Worm (Caenorhabditis elegans) whole organism, L4 larva: ENCODE measurements around the gene Y17D7C.2.

Source experiments
- D1046.2 ChIP-seq: fragments of 200-800 bp; sonication (Bioruptor generic); IDR thresholded peaks from 2 replicates; pipeline ENCODE4 v1.3.6; 2022; ENCODE audit warnings: missing genetic modification characterization, missing compliant biosample characterization
- F26F4.8 ChIP-seq: fragments of 200-800 bp; sonication (Bioruptor generic); conservative IDR thresholded peaks from 2 replicates; pipeline ENCODE4 v1.3.6; 2022; ENCODE audit warnings: missing genetic modification characterization, missing compliant biosample characterization
- F44E2.7 ChIP-seq: fragments of 200-800 bp; sonication (Bioruptor generic); IDR thresholded peaks from 2 replicates; pipeline ENCODE4 v2.1.2; 2022; ENCODE audit warnings: missing genetic modification characterization, missing compliant biosample characterization
- F49E8.2 ChIP-seq: sonication (generic microtip); optimal IDR thresholded peaks from 2 replicates; lab custom pipeline; 2016; ENCODE audit warnings: missing compliant biosample characterization, mild to moderate bottlenecking, missing genetic modification characterization, borderline replicate concordance
- R02D3.7 ChIP-seq: fragments of 150-350 bp; sonication (generic microtip); optimal IDR thresholded peaks from 3 replicates; lab custom pipeline; 2014; ENCODE audit warnings: missing biosample characterization, missing genetic modification characterization
- Y105C5A.15 ChIP-seq: fragments of 200-800 bp; sonication (Bioruptor generic); IDR thresholded peaks from 2 replicates; pipeline ENCODE4 v1.3.6; 2022; ENCODE audit warnings: missing genetic modification characterization, missing compliant biosample characterization
- Y48G9A.11 ChIP-seq: fragments of 200-800 bp; sonication (Bioruptor generic); IDR thresholded peaks from 2 replicates; pipeline ENCODE4 v1.3.6; 2022; ENCODE audit warnings: missing genetic modification reagents, missing genetic modification characterization, missing compliant biosample characterization
- ZK337.2 ChIP-seq: fragments of 200-800 bp; sonication (Bioruptor generic); IDR thresholded peaks from 2 replicates; pipeline ENCODE4 v1.3.6; 2022; ENCODE audit warnings: missing genetic modification reagents, missing genetic modification characterization, missing compliant biosample characterization
- aha-1 ChIP-seq: fragments of 150-350 bp; peaks from one replicate; lab custom pipeline; 2014; ENCODE audit warnings: missing biosample characterization, missing genetic modification characterization
- aly-2 ChIP-seq: sonication (generic microtip); optimal IDR thresholded peaks from 2 replicates; lab custom pipeline; 2018; ENCODE audit warnings: missing biosample characterization, missing genetic modification characterization
- attf-4 ChIP-seq: sonication (generic microtip); optimal IDR thresholded peaks from 3 replicates; lab custom pipeline; 2017; ENCODE audit warnings: missing biosample characterization, missing genetic modification characterization
- ceh-44 ChIP-seq: fragments of 200-800 bp; sonication (Bioruptor generic); IDR thresholded peaks from 2 replicates; pipeline ENCODE4 v1.3.6; 2022; ENCODE audit warnings: missing genetic modification reagents, missing genetic modification characterization, missing compliant biosample characterization
- ceh-82 ChIP-seq: sonication (generic microtip); optimal IDR thresholded peaks from 2 replicates; lab custom pipeline; 2017; ENCODE audit warnings: missing biosample characterization, missing genetic modification characterization
- ctbp-1 ChIP-seq: fragments of 200-800 bp; sonication (Bioruptor generic); IDR thresholded peaks from 2 replicates; pipeline ENCODE4 v1.3.6; 2022; ENCODE audit warnings: missing genetic modification reagents, missing genetic modification characterization, missing compliant biosample characterization
- daf-12 ChIP-seq: fragments of 150-350 bp; optimal IDR thresholded peaks from 2 replicates; lab custom pipeline; 2014; ENCODE audit warnings: missing biosample characterization, missing genetic modification reagents, missing genetic modification characterization
- daf-16 ChIP-seq, 3 experiments: sonication (generic microtip); optimal IDR thresholded peaks; 2 replicates each; lab custom pipeline; 2016 to 2017; ENCODE audit warnings: missing genetic modification characterization in 3 of 3, missing genetic modification reagents in 3 of 3, mild to moderate bottlenecking in 2 of 3, missing compliant biosample characterization in 2 of 3, missing biosample characterization in 1 of 3, moderate library complexity in 1 of 3
- daf-19 ChIP-seq: fragments of 200-800 bp; sonication (Bioruptor generic); conservative IDR thresholded peaks from 2 replicates; pipeline ENCODE4 v1.3.6; 2022; ENCODE audit warnings: missing genetic modification characterization, missing compliant biosample characterization
- dmd-6 ChIP-seq: fragments of 200-800 bp; sonication (Bioruptor generic); IDR thresholded peaks from 2 replicates; pipeline ENCODE4 v1.3.6; 2022; ENCODE audit warnings: missing genetic modification reagents, missing genetic modification characterization, missing compliant biosample characterization
- dmd-8 ChIP-seq: fragments of 200-800 bp; sonication (Bioruptor generic); IDR thresholded peaks from 2 replicates; pipeline ENCODE4 v1.3.6; 2022; ENCODE audit warnings: missing genetic modification characterization, missing compliant biosample characterization
- dmd-9 ChIP-seq: fragments of 200-800 bp; sonication (Bioruptor generic); IDR thresholded peaks from 2 replicates; pipeline ENCODE4 v1.3.6; 2022; ENCODE audit warnings: missing genetic modification reagents, missing genetic modification characterization, missing compliant biosample characterization
- duxl-1 ChIP-seq: sonication (generic microtip); optimal IDR thresholded peaks from 2 replicates; lab custom pipeline; 2016; ENCODE audit warnings: mild to moderate bottlenecking, missing genetic modification characterization, moderate library complexity, missing compliant biosample characterization; ENCODE audit not compliant: poor library complexity
- dve-1 ChIP-seq: sonication (generic microtip); optimal IDR thresholded peaks from 2 replicates; lab custom pipeline; 2017; ENCODE audit warnings: antibody characterized with exemption, mild to moderate bottlenecking, missing genetic modification characterization, missing compliant biosample characterization; ENCODE audit not compliant: insufficient read depth
- fkh-10 ChIP-seq: fragments of 150-350 bp; optimal IDR thresholded peaks from 2 replicates; lab custom pipeline; 2014; ENCODE audit warnings: missing biosample characterization, missing genetic modification reagents, missing genetic modification characterization
- fos-1 ChIP-seq: fragments of 150-350 bp; optimal IDR thresholded peaks from 2 replicates; lab custom pipeline; 2014; ENCODE audit warnings: missing biosample characterization, missing genetic modification characterization
- hlh-11 ChIP-seq: fragments of 200-800 bp; sonication (Bioruptor generic); optimal IDR thresholded peaks from 2 replicates; lab custom pipeline; 2018; ENCODE audit warnings: mild to moderate bottlenecking, missing genetic modification characterization, missing compliant biosample characterization
- jun-1 ChIP-seq: fragments of 150-350 bp; optimal IDR thresholded peaks from 2 replicates; lab custom pipeline; 2014; ENCODE audit warnings: missing biosample characterization, missing genetic modification reagents, missing genetic modification characterization
- lim-7 ChIP-seq: fragments of 200-800 bp; sonication (Bioruptor generic); IDR thresholded peaks from 2 replicates; pipeline ENCODE4 v1.3.6; 2022; ENCODE audit warnings: missing genetic modification characterization, missing compliant biosample characterization
- lin-1 ChIP-seq: fragments of 200-800 bp; sonication (Bioruptor generic); IDR thresholded peaks from 2 replicates; pipeline ENCODE4 v1.3.6; 2022; ENCODE audit warnings: missing genetic modification reagents, missing genetic modification characterization, missing compliant biosample characterization
- lin-39 ChIP-seq: fragments of 150-350 bp; optimal IDR thresholded peaks from 2 replicates; lab custom pipeline; 2014; ENCODE audit warnings: missing biosample characterization, missing genetic modification reagents, missing genetic modification characterization
- madf-9 ChIP-seq: fragments of 200-800 bp; sonication (Bioruptor generic); conservative IDR thresholded peaks from 2 replicates; pipeline ENCODE4 v1.3.6; 2022; ENCODE audit warnings: missing genetic modification reagents, missing genetic modification characterization, missing compliant biosample characterization
- mdt-29 ChIP-seq: fragments of 200-800 bp; sonication (Bioruptor generic); IDR thresholded peaks from 2 replicates; pipeline ENCODE4 v1.3.6; 2022; ENCODE audit warnings: missing genetic modification reagents, missing genetic modification characterization, missing compliant biosample characterization
- nhr-11 ChIP-seq: fragments of 150-350 bp; optimal IDR thresholded peaks from 2 replicates; lab custom pipeline; 2014; ENCODE audit warnings: missing biosample characterization, missing genetic modification characterization
- nhr-237 ChIP-seq: sonication (generic microtip); optimal IDR thresholded peaks from 2 replicates; lab custom pipeline; 2017; ENCODE audit warnings: missing biosample characterization, missing genetic modification characterization
- nhr-28 ChIP-seq: fragments of 150-350 bp; optimal IDR thresholded peaks from 2 replicates; lab custom pipeline; 2014; ENCODE audit warnings: missing biosample characterization, missing genetic modification characterization
- nhr-48 ChIP-seq: sonication (generic microtip); optimal IDR thresholded peaks from 2 replicates; lab custom pipeline; 2016; ENCODE audit warnings: mild to moderate bottlenecking, missing genetic modification characterization, missing compliant biosample characterization
- nhr-6 ChIP-seq: fragments of 150-350 bp; optimal IDR thresholded peaks from 2 replicates; lab custom pipeline; 2014; ENCODE audit warnings: missing biosample characterization, missing genetic modification characterization
- nhr-77 ChIP-seq: fragments of 150-350 bp; optimal IDR thresholded peaks from 2 replicates; lab custom pipeline; 2014; ENCODE audit warnings: missing biosample characterization, missing genetic modification characterization
- php-3 ChIP-seq: fragments of 200-800 bp; sonication (Bioruptor generic); IDR thresholded peaks from 2 replicates; pipeline ENCODE4 v1.3.6; 2022; ENCODE audit warnings: missing genetic modification reagents, missing genetic modification characterization, missing compliant biosample characterization
- pqm-1 ChIP-seq: sonication (generic microtip); optimal IDR thresholded peaks from 2 replicates; lab custom pipeline; 2017; ENCODE audit warnings: missing biosample characterization, missing genetic modification characterization
- snpc-4 ChIP-seq: fragments of 150-350 bp; optimal IDR thresholded peaks from 2 replicates; lab custom pipeline; 2014; ENCODE audit warnings: missing biosample characterization, missing genetic modification characterization
- spr-1 ChIP-seq: sonication (generic microtip); optimal IDR thresholded peaks from 2 replicates; lab custom pipeline; 2016; ENCODE audit warnings: mild to moderate bottlenecking, missing genetic modification characterization, missing compliant biosample characterization
- tra-1 ChIP-seq: fragments of 200-800 bp; sonication (Bioruptor generic); IDR thresholded peaks from 2 replicates; pipeline ENCODE4 v1.3.6; 2022; ENCODE audit warnings: missing genetic modification reagents, missing genetic modification characterization, missing compliant biosample characterization
- unc-130 ChIP-seq: sonication (generic microtip); optimal IDR thresholded peaks from 2 replicates; lab custom pipeline; 2016; ENCODE audit warnings: missing genetic modification reagents, missing genetic modification characterization, missing compliant biosample characterization
- unc-39 ChIP-seq: sonication (generic microtip); optimal IDR thresholded peaks from 2 replicates; lab custom pipeline; 2017; ENCODE audit warnings: missing biosample characterization, missing genetic modification characterization
- unc-62 ChIP-seq, 3 experiments: fragments of 150-350 bp in 1 of 3; sonication (generic microtip); optimal IDR thresholded peaks in 2 of 3; peaks in 1 of 3; 1 replicate in 1 of 3; 2 replicates in 2 of 3; lab custom pipeline; 2014 to 2017; ENCODE audit warnings: missing biosample characterization in 3 of 3, missing genetic modification characterization in 3 of 3, missing genetic modification reagents in 3 of 3, missing genotype in 1 of 3
- vab-7 ChIP-seq: fragments of 200-800 bp; sonication (Bioruptor generic); IDR thresholded peaks from 2 replicates; pipeline ENCODE4 v1.3.6; 2022; ENCODE audit warnings: missing genetic modification reagents, missing genetic modification characterization, missing compliant biosample characterization
- zfp-3 ChIP-seq: fragments of 200-800 bp; sonication (Bioruptor generic); conservative IDR thresholded peaks from 2 replicates; pipeline ENCODE4 v1.3.6; 2022; ENCODE audit warnings: missing genetic modification reagents, missing genetic modification characterization, missing compliant biosample characterization
- zip-11 ChIP-seq: fragments of 200-800 bp; sonication (Bioruptor generic); IDR thresholded peaks from 2 replicates; pipeline ENCODE4 v1.3.6; 2022; ENCODE audit warnings: missing genetic modification characterization, missing compliant biosample characterization
- zip-2 ChIP-seq: fragments of 150-350 bp; optimal IDR thresholded peaks from 2 replicates; lab custom pipeline; 2014; ENCODE audit warnings: missing biosample characterization, missing genetic modification characterization
- ztf-7 ChIP-seq: fragments of 150-350 bp; optimal IDR thresholded peaks from 2 replicates; lab custom pipeline; 2014; ENCODE audit warnings: missing biosample characterization, missing genetic modification characterization

Gene Y17D7C.2

ce11 chrV:18705319-18706062 is 14.3 kb downstream of the Y17D7C.2 start:
- TF ChIP-seq aha-1 (tag; lab: Kevin White, UChicago): no peak
- no peak for TF ChIP-seq dve-1
- 0 out of 2 replicates have a peak, but pooled peaks have one; percentile 46 for TF ChIP-seq F26F4.8 (GFP tag; lab: Robert Waterston, UW)
- no peak for TF ChIP-seq Y48G9A.11
- no peak for TF ChIP-seq attf-4 (tag; lab: Kevin White, UChicago)
- TF ChIP-seq nhr-28 (tag; lab: Kevin White, UChicago): no peak
- TF ChIP-seq daf-12 (tag; lab: Kevin White, UChicago): no peak
- TF ChIP-seq ztf-7 (tag; lab: Kevin White, UChicago): no peak
- TF ChIP-seq spr-1: no peak
- TF ChIP-seq unc-130 (GFP tag; lab: Kevin White, UChicago): no peak
- 0 out of 2 replicates have a peak, but pooled peaks have one; percentile 24 for TF ChIP-seq D1046.2 (GFP tag; lab: Robert Waterston, UW)
- peak; percentile 63; the same call in 1 of the 2 replicates for TF ChIP-seq dmd-9
- 0 out of 2 replicates have a peak, but pooled peaks have one; percentile 2 for TF ChIP-seq F44E2.7
- TF ChIP-seq dmd-8 (GFP tag; lab: Robert Waterston, UW): peak; percentile 69
- no peak for TF ChIP-seq ZK337.2 (GFP tag; lab: Robert Waterston, UW)
- TF ChIP-seq nhr-6 (tag; lab: Kevin White, UChicago): no peak
- no peak for TF ChIP-seq nhr-11 (tag; lab: Kevin White, UChicago)
- no peak for TF ChIP-seq php-3 (GFP tag; lab: Robert Waterston, UW)
- no peak for TF ChIP-seq snpc-4 (tag; lab: Kevin White, UChicago)
- no peak for TF ChIP-seq daf-16 (GFP tag; optimal IDR thresholded peaks at IDR 0.05; lab: Kevin White, UChicago)
- TF ChIP-seq daf-16 (tag; optimal IDR thresholded peaks at IDR 0.05; lab: Kevin White, UChicago): no peak
- no peak; the same call in 1 of the 2 replicates for TF ChIP-seq lim-7 (GFP tag; lab: Robert Waterston, UW)
- no peak for TF ChIP-seq ceh-82 (tag; lab: Kevin White, UChicago)
- TF ChIP-seq madf-9: no peak
- no peak for TF ChIP-seq lin-39
- TF ChIP-seq aly-2 (tag; lab: Kevin White, UChicago): no peak
- no peak; the same call in 1 of the 2 replicates for TF ChIP-seq mdt-29 (GFP tag; lab: Robert Waterston, UW)
- TF ChIP-seq unc-62 (GFP tag; optimal IDR thresholded peaks at IDR 0.05 in 1 of 2; lab: Kevin White, UChicago): peak in 1 of 2 experiments; percentile 83
- no peak for TF ChIP-seq unc-62 (tag; optimal IDR thresholded peaks at IDR 0.05; lab: Kevin White, UChicago)
- no peak for TF ChIP-seq fos-1
- TF ChIP-seq Y105C5A.15: 0 out of 2 replicates have a peak, but pooled peaks have one; percentile 38
- TF ChIP-seq nhr-48 (tag; lab: Kevin White, UChicago): no peak
- no peak for TF ChIP-seq nhr-77 (tag; lab: Kevin White, UChicago)
- 0 out of 2 replicates have a peak, but pooled peaks have one; percentile 51 for TF ChIP-seq tra-1 (GFP tag; lab: Robert Waterston, UW)
- TF ChIP-seq R02D3.7 (tag; lab: Kevin White, UChicago): no peak
- no peak for TF ChIP-seq ceh-44
- TF ChIP-seq vab-7 (GFP tag; lab: Robert Waterston, UW): no peak
- TF ChIP-seq nhr-237 (tag; lab: Kevin White, UChicago): no peak
- TF ChIP-seq jun-1 (tag; lab: Kevin White, UChicago): no peak
- 0 out of 2 replicates have a peak, but pooled peaks have one; percentile 27 for TF ChIP-seq ctbp-1 (GFP tag; lab: Robert Waterston, UW)

- TF ChIP-seq duxl-1: no peak
- no peak for TF ChIP-seq fkh-10 (GFP tag; lab: Kevin White, UChicago)
- peak; percentile 74 for TF ChIP-seq hlh-11 (tag; lab: Kevin White, UChicago)
- no peak for TF ChIP-seq zip-11
- no peak for TF ChIP-seq F49E8.2 (tag; lab: Kevin White, UChicago)
- TF ChIP-seq nhr-77 (tag; lab: Kevin White, UChicago): peak; percentile 3
- TF ChIP-seq daf-19: no peak
- TF ChIP-seq daf-16 (GFP tag; optimal IDR thresholded peaks at IDR 0.05; lab: Kevin White, UChicago): no peak
- peak; percentile 80 for TF ChIP-seq daf-16 (tag; optimal IDR thresholded peaks at IDR 0.05; lab: Kevin White, UChicago)
- no peak for TF ChIP-seq zip-2 (tag; lab: Kevin White, UChicago)
- peak; percentile 52; the same call in 1 of the 2 replicates for TF ChIP-seq dmd-6 (GFP tag; lab: Robert Waterston, UW)
- peak; percentile 77 for TF ChIP-seq nhr-28 (tag; lab: Kevin White, UChicago)
- peak; percentile 57 for TF ChIP-seq nhr-48 (tag; lab: Kevin White, UChicago)
- TF ChIP-seq unc-39 (tag; lab: Kevin White, UChicago): no peak
- TF ChIP-seq lin-1 (GFP tag; lab: Robert Waterston, UW): no peak
- peak; percentile 79 for TF ChIP-seq pqm-1
- TF ChIP-seq aha-1 (tag; lab: Kevin White, UChicago): no peak
- no peak for TF ChIP-seq zfp-3 (GFP tag; lab: Robert Waterston, UW)
- TF ChIP-seq, all 104 proteins: peak for 7
These were observed 18.5 kb downstream of the Y17D7C.2 start, which contains the start of gene Y69H2.9 for ce11 chrV:18701306-18701705. Y69H2.9 (plus strand) TSS chrV:18701538.
